Worm (Caenorhabditis elegans) whole organism, L4 larva: ENCODE data around the gene Y47D3B.3.
A peak's percentile ranks its signal among the peaks of the same experiment; 100 is the strongest.

Experiments used
- F49E8.2 ChIP-seq: sonication (generic microtip); optimal IDR thresholded peaks from 2 replicates; lab custom pipeline; 2016; ENCODE audit warnings: missing compliant biosample characterization, mild to moderate bottlenecking, missing genetic modification characterization, borderline replicate concordance
- T26A8.4 ChIP-seq: fragments of 200-800 bp; sonication (Bioruptor generic); IDR thresholded peaks from 2 replicates; pipeline ENCODE4 v1.3.6; 2022; ENCODE audit warnings: missing genetic modification characterization, missing compliant biosample characterization
- Y48G9A.11 ChIP-seq: fragments of 200-800 bp; sonication (Bioruptor generic); IDR thresholded peaks from 2 replicates; pipeline ENCODE4 v1.3.6; 2022; ENCODE audit warnings: missing genetic modification reagents, missing genetic modification characterization, missing compliant biosample characterization
- Y75B8A.6 ChIP-seq: fragments of 200-800 bp; sonication (Bioruptor generic); IDR thresholded peaks from 2 replicates; pipeline ENCODE4 v1.3.6; 2022; ENCODE audit warnings: missing genetic modification reagents, missing genetic modification characterization, missing compliant biosample characterization
- ZK337.2 ChIP-seq: fragments of 200-800 bp; sonication (Bioruptor generic); IDR thresholded peaks from 2 replicates; pipeline ENCODE4 v1.3.6; 2022; ENCODE audit warnings: missing genetic modification reagents, missing genetic modification characterization, missing compliant biosample characterization
- aha-1 ChIP-seq: fragments of 150-350 bp; peaks from one replicate; lab custom pipeline; 2014; ENCODE audit warnings: missing biosample characterization, missing genetic modification characterization
- ama-1 ChIP-seq: fragments of 150-350 bp; optimal IDR thresholded peaks from 2 replicates; lab custom pipeline; 2014; ENCODE audit warnings: inconsistent platforms, mixed read lengths
- arid-1 ChIP-seq: fragments of 200-800 bp; sonication (Bioruptor generic); conservative IDR thresholded peaks from 2 replicates; pipeline ENCODE4 v1.3.6; 2022; ENCODE audit warnings: missing genetic modification reagents, missing genetic modification characterization, missing compliant biosample characterization
- ceh-44 ChIP-seq: fragments of 200-800 bp; sonication (Bioruptor generic); IDR thresholded peaks from 2 replicates; pipeline ENCODE4 v1.3.6; 2022; ENCODE audit warnings: missing genetic modification reagents, missing genetic modification characterization, missing compliant biosample characterization
- ces-1 ChIP-seq: fragments of 150-350 bp; sonication (generic microtip); optimal IDR thresholded peaks from 4 replicates; lab custom pipeline; 2014; ENCODE audit warnings: missing biosample characterization, missing genetic modification reagents, missing genetic modification characterization
- ctbp-1 ChIP-seq: fragments of 200-800 bp; sonication (Bioruptor generic); IDR thresholded peaks from 2 replicates; pipeline ENCODE4 v1.3.6; 2022; ENCODE audit warnings: missing genetic modification reagents, missing genetic modification characterization, missing compliant biosample characterization
- daf-16 ChIP-seq, 3 experiments: sonication (generic microtip); optimal IDR thresholded peaks; 2 replicates each; lab custom pipeline; 2016 to 2017; ENCODE audit warnings: missing genetic modification characterization in 3 of 3, missing genetic modification reagents in 3 of 3, mild to moderate bottlenecking in 2 of 3, missing compliant biosample characterization in 2 of 3, missing biosample characterization in 1 of 3, moderate library complexity in 1 of 3
- dmd-6 ChIP-seq: fragments of 200-800 bp; sonication (Bioruptor generic); IDR thresholded peaks from 2 replicates; pipeline ENCODE4 v1.3.6; 2022; ENCODE audit warnings: missing genetic modification reagents, missing genetic modification characterization, missing compliant biosample characterization
- dve-1 ChIP-seq: sonication (generic microtip); optimal IDR thresholded peaks from 2 replicates; lab custom pipeline; 2017; ENCODE audit warnings: antibody characterized with exemption, mild to moderate bottlenecking, missing genetic modification characterization, missing compliant biosample characterization; ENCODE audit not compliant: insufficient read depth
- egl-43 ChIP-seq: fragments of 200-800 bp; sonication (Bioruptor generic); IDR thresholded peaks from 2 replicates; pipeline ENCODE4 v1.3.6; 2022; ENCODE audit warnings: missing genetic modification reagents, missing genetic modification characterization, missing compliant biosample characterization
- fkh-10 ChIP-seq: fragments of 150-350 bp; optimal IDR thresholded peaks from 2 replicates; lab custom pipeline; 2014; ENCODE audit warnings: missing biosample characterization, missing genetic modification reagents, missing genetic modification characterization
- fos-1 ChIP-seq: fragments of 150-350 bp; optimal IDR thresholded peaks from 2 replicates; lab custom pipeline; 2014; ENCODE audit warnings: missing biosample characterization, missing genetic modification characterization
- hif-1 ChIP-seq, 2 experiments: sonication (generic microtip); optimal IDR thresholded peaks; 2 replicates each; lab custom pipeline; 2016 to 2017; ENCODE audit warnings: missing compliant biosample characterization in 2 of 2, missing genetic modification characterization in 2 of 2, missing genetic modification reagents in 2 of 2, missing genotype in 2 of 2, mild to moderate bottlenecking in 1 of 2
- hlh-11 ChIP-seq: fragments of 200-800 bp; sonication (Bioruptor generic); optimal IDR thresholded peaks from 2 replicates; lab custom pipeline; 2018; ENCODE audit warnings: mild to moderate bottlenecking, missing genetic modification characterization, missing compliant biosample characterization
- hlh-30 ChIP-seq: sonication (generic microtip); optimal IDR thresholded peaks from 2 replicates; lab custom pipeline; 2017; ENCODE audit warnings: antibody characterized with exemption, mild to moderate bottlenecking, missing genetic modification characterization, missing compliant biosample characterization; ENCODE audit not compliant: insufficient read depth
- hmg-1.1 ChIP-seq: fragments of 200-800 bp; sonication (Bioruptor generic); IDR thresholded peaks from 2 replicates; pipeline ENCODE4 v1.3.6; 2022; ENCODE audit warnings: missing genetic modification reagents, missing genetic modification characterization, missing compliant biosample characterization
- lim-7 ChIP-seq: fragments of 200-800 bp; sonication (Bioruptor generic); IDR thresholded peaks from 2 replicates; pipeline ENCODE4 v1.3.6; 2022; ENCODE audit warnings: missing genetic modification characterization, missing compliant biosample characterization
- lin-15B ChIP-seq: fragments of 150-350 bp; sonication (generic microtip); optimal IDR thresholded peaks from 3 replicates; lab custom pipeline; 2014; ENCODE audit warnings: missing biosample characterization, missing genetic modification characterization
- lin-29 ChIP-seq: fragments of 200-800 bp; sonication (Bioruptor generic); IDR thresholded peaks from 2 replicates; pipeline ENCODE4 v1.3.6; 2022; ENCODE audit warnings: missing genetic modification reagents, missing genetic modification characterization, missing compliant biosample characterization
- lin-38 ChIP-seq: fragments of 200-800 bp; sonication (Bioruptor generic); IDR thresholded peaks from 2 replicates; pipeline ENCODE4 v1.3.6; 2022; ENCODE audit warnings: missing genetic modification reagents, missing genetic modification characterization, missing compliant biosample characterization
- lir-3 ChIP-seq: sonication (generic microtip); optimal IDR thresholded peaks from 2 replicates; lab custom pipeline; 2016; ENCODE audit warnings: mild to moderate bottlenecking, missing genetic modification characterization, missing compliant biosample characterization
- madf-9 ChIP-seq: fragments of 200-800 bp; sonication (Bioruptor generic); conservative IDR thresholded peaks from 2 replicates; pipeline ENCODE4 v1.3.6; 2022; ENCODE audit warnings: missing genetic modification reagents, missing genetic modification characterization, missing compliant biosample characterization
- mdt-29 ChIP-seq: fragments of 200-800 bp; sonication (Bioruptor generic); IDR thresholded peaks from 2 replicates; pipeline ENCODE4 v1.3.6; 2022; ENCODE audit warnings: missing genetic modification reagents, missing genetic modification characterization, missing compliant biosample characterization
- mes-2 ChIP-seq: sonication (generic microtip); optimal IDR thresholded peaks from 2 replicates; lab custom pipeline; 2016; ENCODE audit warnings: missing genotype, mild to moderate bottlenecking, missing genetic modification characterization, missing compliant biosample characterization; ENCODE audit not compliant: poor library complexity, severe bottlenecking
- mxl-3 ChIP-seq: fragments of 200-800 bp; sonication (Bioruptor generic); optimal IDR thresholded peaks from 2 replicates; lab custom pipeline; 2018; ENCODE audit warnings: mild to moderate bottlenecking, missing genetic modification characterization, missing compliant biosample characterization
- nhr-11 ChIP-seq: fragments of 150-350 bp; optimal IDR thresholded peaks from 2 replicates; lab custom pipeline; 2014; ENCODE audit warnings: missing biosample characterization, missing genetic modification characterization
- nhr-28 ChIP-seq: fragments of 150-350 bp; optimal IDR thresholded peaks from 2 replicates; lab custom pipeline; 2014; ENCODE audit warnings: missing biosample characterization, missing genetic modification characterization
- nhr-42 ChIP-seq: fragments of 200-800 bp; sonication (Bioruptor generic); IDR thresholded peaks from 2 replicates; pipeline ENCODE4 v1.3.6; 2022; ENCODE audit warnings: missing genetic modification characterization, missing compliant biosample characterization
- pqm-1 ChIP-seq: sonication (generic microtip); optimal IDR thresholded peaks from 2 replicates; lab custom pipeline; 2017; ENCODE audit warnings: missing biosample characterization, missing genetic modification characterization
- rbr-2 ChIP-seq: sonication (generic microtip); optimal IDR thresholded peaks from 2 replicates; lab custom pipeline; 2016; ENCODE audit warnings: missing genotype, missing genetic modification characterization, missing compliant biosample characterization
- skn-1 ChIP-seq: fragments of 150-350 bp; optimal IDR thresholded peaks from 2 replicates; lab custom pipeline; 2014; ENCODE audit warnings: missing biosample characterization, missing genetic modification characterization
- snpc-4 ChIP-seq: fragments of 150-350 bp; optimal IDR thresholded peaks from 2 replicates; lab custom pipeline; 2014; ENCODE audit warnings: missing biosample characterization, missing genetic modification characterization
- spr-3 ChIP-seq: fragments of 200-800 bp; sonication (Bioruptor generic); optimal IDR thresholded peaks from 2 replicates; lab custom pipeline; 2018; ENCODE audit warnings: mild to moderate bottlenecking, missing genetic modification characterization, missing compliant biosample characterization
- tra-1 ChIP-seq: fragments of 200-800 bp; sonication (Bioruptor generic); IDR thresholded peaks from 2 replicates; pipeline ENCODE4 v1.3.6; 2022; ENCODE audit warnings: missing genetic modification reagents, missing genetic modification characterization, missing compliant biosample characterization
- unc-130 ChIP-seq: sonication (generic microtip); optimal IDR thresholded peaks from 2 replicates; lab custom pipeline; 2016; ENCODE audit warnings: missing genetic modification reagents, missing genetic modification characterization, missing compliant biosample characterization
- unc-62 ChIP-seq, 3 experiments: fragments of 150-350 bp in 1 of 3; sonication (generic microtip); optimal IDR thresholded peaks in 2 of 3; peaks in 1 of 3; 1 replicate in 1 of 3; 2 replicates in 2 of 3; lab custom pipeline; 2014 to 2017; ENCODE audit warnings: missing biosample characterization in 3 of 3, missing genetic modification characterization in 3 of 3, missing genetic modification reagents in 3 of 3, missing genotype in 1 of 3
- zag-1 ChIP-seq: fragments of 150-350 bp; optimal IDR thresholded peaks from 2 replicates; lab custom pipeline; 2014; ENCODE audit warnings: missing biosample characterization, missing genetic modification characterization
- zfp-2 ChIP-seq: sonication (generic microtip); optimal IDR thresholded peaks from 2 replicates; lab custom pipeline; 2016; ENCODE audit warnings: mild to moderate bottlenecking, missing genetic modification characterization, missing compliant biosample characterization
- zfp-3 ChIP-seq: fragments of 200-800 bp; sonication (Bioruptor generic); conservative IDR thresholded peaks from 2 replicates; pipeline ENCODE4 v1.3.6; 2022; ENCODE audit warnings: missing genetic modification reagents, missing genetic modification characterization, missing compliant biosample characterization
- zip-11 ChIP-seq: fragments of 200-800 bp; sonication (Bioruptor generic); IDR thresholded peaks from 2 replicates; pipeline ENCODE4 v1.3.6; 2022; ENCODE audit warnings: missing genetic modification characterization, missing compliant biosample characterization
- zip-2 ChIP-seq: fragments of 150-350 bp; optimal IDR thresholded peaks from 2 replicates; lab custom pipeline; 2014; ENCODE audit warnings: missing biosample characterization, missing genetic modification characterization
- ztf-7 ChIP-seq: fragments of 150-350 bp; optimal IDR thresholded peaks from 2 replicates; lab custom pipeline; 2014; ENCODE audit warnings: missing biosample characterization, missing genetic modification characterization

The Y47D3B.3 gene

DNA sequence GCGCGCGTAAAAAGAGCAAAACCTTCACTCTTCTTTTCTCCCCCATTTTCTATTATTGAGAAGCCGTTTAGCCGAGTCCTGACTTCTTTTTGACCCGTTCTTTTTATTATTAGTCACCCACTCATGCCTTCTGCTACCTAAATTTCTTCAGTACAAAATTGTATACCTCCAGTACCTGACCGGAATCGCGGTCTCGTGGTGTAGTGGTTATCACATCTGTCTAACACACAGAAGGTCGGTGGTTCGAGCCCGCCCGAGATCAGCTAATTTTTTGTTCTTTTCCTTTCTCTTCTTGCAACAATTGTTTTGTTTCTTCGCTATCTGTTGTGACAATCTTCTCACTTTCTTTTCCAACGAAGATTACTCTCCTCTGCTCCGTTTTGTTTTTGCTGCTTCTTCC lies 44.8 kb upstream of the Y47D3B.3 start (continued):
- TF ChIP-seq ZK337.2 (0 out of 2 replicates have a peak, but pooled peaks have one; percentile 29), ctbp-1 (GFP tag; lab: Robert Waterston, UW) (no peak), arid-1 (GFP tag; lab: Robert Waterston, UW) (peak; percentile 82), dmd-6 (peak; percentile 19; the same call in 1 of the 2 replicates), pqm-1 (tag; lab: Kevin White, UChicago) (no peak), nhr-28 (tag; lab: Kevin White, UChicago) (peak; percentile 2), spr-3 (GFP tag; lab: Kevin White, UChicago) (no peak), hlh-11 (tag; lab: Kevin White, UChicago) (peak; percentile 23), dve-1 (tag; lab: Kevin White, UChicago) (peak; percentile 11), F49E8.2 (tag; lab: Kevin White, UChicago) (no peak), T26A8.4 (GFP tag; lab: Robert Waterston, UW) (no peak), madf-9 (GFP tag; lab: Robert Waterston, UW) (no peak), zfp-3 (no peak; the same call in 1 of the 2 replicates), hlh-30 (tag; lab: Kevin White, UChicago) (peak; percentile 45), mdt-29 (GFP tag; lab: Robert Waterston, UW) (0 out of 2 replicates have a peak, but pooled peaks have one; percentile 20), ama-1 (lab: Kevin White, UChicago) (no peak), rbr-2 (tag; lab: Kevin White, UChicago) (peak; percentile 14), skn-1 (tag; lab: Kevin White, UChicago) (no peak), unc-62 (GFP tag; optimal IDR thresholded peaks at IDR 0.05 in 1 of 2; lab: Kevin White, UChicago) (no peak), unc-62 (tag; optimal IDR thresholded peaks at IDR 0.05; lab: Kevin White, UChicago) (no peak), fos-1 (tag; lab: Kevin White, UChicago) (no peak), lin-29 (GFP tag; lab: Robert Waterston, UW) (no peak), lir-3 (tag; lab: Kevin White, UChicago) (no peak), nhr-11 (tag; lab: Kevin White, UChicago) (peak; percentile 22), ztf-7 (tag; lab: Kevin White, UChicago) (no peak), egl-43 (GFP tag; lab: Robert Waterston, UW) (peak; percentile 75)

DNA sequence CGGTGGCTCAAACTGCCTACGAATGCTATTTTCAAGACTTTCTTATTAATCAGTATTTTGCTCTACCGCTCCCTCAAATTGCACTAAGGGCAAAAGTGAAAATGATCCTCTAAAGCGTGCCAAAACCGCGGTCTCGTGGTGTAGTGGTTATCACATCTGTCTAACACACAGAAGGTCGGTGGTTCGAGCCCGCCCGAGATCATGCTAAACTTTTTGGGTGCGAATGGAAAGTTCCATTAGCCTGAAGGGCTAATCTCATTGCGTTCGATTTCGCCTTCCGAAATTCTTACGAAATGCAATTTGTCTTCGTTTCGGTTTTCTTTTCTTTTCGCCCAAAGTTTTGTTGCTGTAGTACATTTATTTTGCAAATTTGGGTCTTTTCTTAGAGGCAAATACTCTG lies 44.1 kb upstream of the Y47D3B.3 start:
- TF ChIP-seq zfp-2 (tag; lab: Kevin White, UChicago), result no peak
- peak; percentile 44; the same call in 1 of the 2 replicates for TF ChIP-seq nhr-42 (GFP tag; lab: Robert Waterston, UW)
- TF ChIP-seq zip-2 (tag; lab: Kevin White, UChicago), result no peak
- TF ChIP-seq fos-1 (tag; lab: Kevin White, UChicago), result no peak
- TF ChIP-seq arid-1 (GFP tag; lab: Robert Waterston, UW), result 0 out of 2 replicates have a peak, but pooled peaks have one; percentile 28
- TF ChIP-seq lin-38 (GFP tag; lab: Robert Waterston, UW), result peak; percentile 45
- TF ChIP-seq zip-11, result no peak
- peak; percentile 65 for TF ChIP-seq ceh-44 (GFP tag; lab: Robert Waterston, UW)
- TF ChIP-seq hlh-11 (tag; lab: Kevin White, UChicago), result peak; percentile 10
- peak; percentile 53; the same call in 1 of the 2 replicates for TF ChIP-seq Y48G9A.11 (GFP tag; lab: Robert Waterston, UW)
- peak; percentile 16 for TF ChIP-seq unc-130
- TF ChIP-seq lir-3 (tag; lab: Kevin White, UChicago), result no peak
- 0 out of 2 replicates have a peak, but pooled peaks have one; percentile 39 for TF ChIP-seq T26A8.4 (GFP tag; lab: Robert Waterston, UW)
- peak; percentile 69 for TF ChIP-seq lim-7 (GFP tag; lab: Robert Waterston, UW)
- TF ChIP-seq aha-1, result peak; percentile 48
- TF ChIP-seq zag-1 (tag; lab: Kevin White, UChicago), result no peak
- peak; percentile 56; the same call in 1 of the 2 replicates for TF ChIP-seq tra-1
- peak; percentile 41 for TF ChIP-seq mxl-3 (GFP tag; lab: Kevin White, UChicago)
- TF ChIP-seq lin-15B (tag; lab: Kevin White, UChicago), result no peak
- TF ChIP-seq hif-1 (tag; optimal IDR thresholded peaks at IDR 0.05; lab: Kevin White, UChicago), result no peak
- TF ChIP-seq egl-43 (GFP tag; lab: Robert Waterston, UW), result peak; percentile 78
- TF ChIP-seq ces-1, result peak; percentile 35
- peak; percentile 52 for TF ChIP-seq mes-2 (tag; lab: Kevin White, UChicago)
- TF ChIP-seq Y75B8A.6, result peak; percentile 59; the same call in 1 of the 2 replicates
- no peak for TF ChIP-seq snpc-4 (tag; lab: Kevin White, UChicago)
- TF ChIP-seq daf-16 (GFP tag; optimal IDR thresholded peaks at IDR 0.05; lab: Kevin White, UChicago), result no peak
- peak; percentile 26 for TF ChIP-seq daf-16 (tag; optimal IDR thresholded peaks at IDR 0.05; lab: Kevin White, UChicago)
- no peak; the same call in 1 of the 2 replicates for TF ChIP-seq madf-9 (GFP tag; lab: Robert Waterston, UW)
- TF ChIP-seq hlh-30 (tag; lab: Kevin White, UChicago), result peak; percentile 33
- TF ChIP-seq fkh-10 (GFP tag; lab: Kevin White, UChicago), result no peak
- 0 out of 2 replicates have a peak, but pooled peaks have one; percentile 37 for TF ChIP-seq hmg-1.1
